Fruit fly (Drosophila melanogaster) whole organism, embryonic: ENCODE data around the gene CG32075.

ENCODE experiments used
- Asciz ChIP-seq: fragments of 200-800 bp; sonication (Bioruptor generic); optimal IDR thresholded peaks from 2 replicates; lab custom pipeline; 2017; ENCODE audit warnings: missing biosample characterization, mild to moderate bottlenecking, missing genetic modification characterization, missing genetic modification reagents
- Awh ChIP-seq: fragments of 200-800 bp; sonication (Bioruptor generic); IDR thresholded peaks from 2 replicates; pipeline ENCODE4, ENCODE4 v1.3.6; 2022; ENCODE audit warnings: missing biosample characterization, missing genetic modification characterization
- B-H2 ChIP-seq: fragments of 200-800 bp; sonication (Bioruptor generic); optimal IDR thresholded peaks from 2 replicates; lab custom pipeline; 2018; ENCODE audit warnings: missing biosample characterization, mild to moderate bottlenecking, missing genetic modification characterization
- CG10366 ChIP-seq: fragments of 200-800 bp; sonication (Bioruptor generic); IDR thresholded peaks from 2 replicates; pipeline ENCODE4 v1.3.6; 2022; ENCODE audit warnings: missing biosample characterization, missing genetic modification characterization
- CG10979 ChIP-seq: fragments of 200-800 bp; sonication (Bioruptor generic); optimal IDR thresholded peaks from 2 replicates; lab custom pipeline; 2018; ENCODE audit warnings: missing biosample characterization, mild to moderate bottlenecking, missing genetic modification characterization, moderate library complexity
- CG11247 ChIP-seq: fragments of 200-800 bp; sonication (Bioruptor generic); IDR thresholded peaks from 2 replicates; pipeline ENCODE4 v1.3.6; 2022; ENCODE audit warnings: missing biosample characterization, missing genetic modification characterization
- CG12391 ChIP-seq: fragments of 200-800 bp; sonication (Bioruptor generic); optimal IDR thresholded peaks from 3 replicates; lab custom pipeline; 2018; ENCODE audit warnings: missing biosample characterization, mild to moderate bottlenecking, missing genetic modification characterization, moderate library complexity
- CG13287 ChIP-seq: fragments of 200-800 bp; sonication (Bioruptor generic); IDR thresholded peaks from 2 replicates; pipeline ENCODE4 v1.3.6; 2022; ENCODE audit warnings: missing biosample characterization, missing genetic modification characterization; ENCODE audit not compliant: partially characterized antibody
- CG1602 ChIP-seq: fragments of 200-800 bp; sonication (Bioruptor generic); optimal IDR thresholded peaks from 3 replicates; lab custom pipeline; 2016; ENCODE audit warnings: missing biosample characterization, missing genetic modification characterization
- CG17829 ChIP-seq: fragments of 200-800 bp; optimal IDR thresholded peaks from 2 replicates; lab custom pipeline; 2019; ENCODE audit warnings: missing biosample characterization, mild to moderate bottlenecking, missing genetic modification characterization, moderate library complexity
- CG2712 ChIP-seq: fragments of 200-800 bp; optimal IDR thresholded peaks from 3 replicates; lab custom pipeline; 2019; ENCODE audit warnings: missing biosample characterization, mild to moderate bottlenecking, missing genetic modification characterization, moderate library complexity
- CG30020 ChIP-seq: fragments of 200-800 bp; optimal IDR thresholded peaks from 2 replicates; lab custom pipeline; 2019; ENCODE audit warnings: missing biosample characterization, mild to moderate bottlenecking, missing genetic modification characterization, moderate library complexity
- CG31224 ChIP-seq: fragments of 200-800 bp; sonication (Bioruptor generic); IDR thresholded peaks from 2 replicates; pipeline ENCODE4 v1.3.6; 2022; ENCODE audit warnings: missing biosample characterization, missing genetic modification characterization
- CG3163 ChIP-seq: fragments of 200-800 bp; sonication (Bioruptor generic); optimal IDR thresholded peaks from 3 replicates; lab custom pipeline; 2016; ENCODE audit warnings: missing biosample characterization, missing genetic modification characterization
- CG32532 ChIP-seq: fragments of 200-800 bp; sonication (Bioruptor generic); IDR thresholded peaks from 2 replicates; pipeline ENCODE4 v1.3.6; 2022; ENCODE audit warnings: missing biosample characterization, missing genetic modification characterization
- CG32772 ChIP-seq: fragments of 200-800 bp; sonication (Bioruptor generic); IDR thresholded peaks from 2 replicates; pipeline ENCODE4 v1.3.6; 2022; ENCODE audit warnings: missing biosample characterization, missing genetic modification characterization
- CG34224 ChIP-seq: fragments of 200-800 bp; sonication (Bioruptor generic); IDR thresholded peaks from 3 replicates; pipeline ENCODE4 v1.3.6; 2022; ENCODE audit warnings: missing biosample characterization, missing genetic modification characterization; ENCODE audit not compliant: partially characterized antibody
- CG4328 ChIP-seq: fragments of 200-800 bp; sonication (Bioruptor generic); optimal IDR thresholded peaks from 3 replicates; lab custom pipeline; 2017; ENCODE audit warnings: missing biosample characterization, missing genetic modification reagents, missing genetic modification characterization
- CG4617 ChIP-seq: fragments of 200-800 bp; sonication (Bioruptor generic); optimal IDR thresholded peaks from 3 replicates; lab custom pipeline; 2016; ENCODE audit warnings: missing biosample characterization, missing genetic modification characterization, borderline replicate concordance
- CG6689 ChIP-seq: fragments of 200-800 bp; sonication (Bioruptor generic); IDR thresholded peaks from 2 replicates; pipeline ENCODE4 v1.3.6; 2022; ENCODE audit warnings: missing biosample characterization, missing genetic modification characterization
- CG7928 ChIP-seq: fragments of 200-800 bp; sonication (Bioruptor generic); optimal IDR thresholded peaks from 2 replicates; lab custom pipeline; 2017; ENCODE audit warnings: missing biosample characterization, mild to moderate bottlenecking, missing genetic modification characterization
- D19B ChIP-seq: fragments of 200-800 bp; sonication (Bioruptor generic); optimal IDR thresholded peaks from 2 replicates; lab custom pipeline; 2017; ENCODE audit warnings: missing biosample characterization, mild to moderate bottlenecking, missing genetic modification characterization
- Dbx ChIP-seq: fragments of 200-800 bp; sonication (Bioruptor generic); IDR thresholded peaks from 3 replicates; pipeline ENCODE4 v1.3.6; 2022; ENCODE audit warnings: missing biosample characterization, missing genetic modification characterization
- Hr3 ChIP-seq: fragments of 200-800 bp; sonication (Bioruptor generic); optimal IDR thresholded peaks from 3 replicates; lab custom pipeline; 2016; ENCODE audit warnings: missing biosample characterization, missing genetic modification characterization
- Max ChIP-seq: fragments of 200-800 bp; sonication (Bioruptor generic); optimal IDR thresholded peaks from 2 replicates; lab custom pipeline; 2016; ENCODE audit warnings: missing biosample characterization, mild to moderate bottlenecking, missing genetic modification characterization
- Neu2 ChIP-seq: fragments of 200-800 bp; sonication (Bioruptor generic); optimal IDR thresholded peaks from 3 replicates; lab custom pipeline; 2016; ENCODE audit warnings: missing biosample characterization, missing genetic modification characterization, borderline replicate concordance
- Oaz ChIP-seq: fragments of 200-800 bp; sonication (Bioruptor generic); IDR thresholded peaks from 2 replicates; pipeline ENCODE4 v1.3.6; 2022; ENCODE audit warnings: missing biosample characterization, missing genetic modification characterization
- Rfx ChIP-seq: fragments of 200-800 bp; sonication (Bioruptor generic); IDR thresholded peaks from 2 replicates; pipeline ENCODE4 v1.3.6; 2022; ENCODE audit warnings: missing biosample characterization, missing genetic modification characterization
- Sin3A ChIP-seq: fragments of >200 bp; optimal IDR thresholded peaks from 2 replicates; lab custom pipeline; 2018
- Xrp1 ChIP-seq: fragments of 200-800 bp; sonication (Bioruptor generic); IDR thresholded peaks from 2 replicates; pipeline ENCODE4 v1.3.6; 2022; ENCODE audit warnings: missing biosample characterization, missing genetic modification characterization
- al ChIP-seq: fragments of 200-800 bp; sonication (Bioruptor generic); IDR thresholded peaks from 2 replicates; pipeline ENCODE4 v1.3.6; 2022; ENCODE audit warnings: missing biosample characterization, missing genetic modification characterization
- bsh ChIP-seq, 2 experiments: fragments of 200-800 bp; sonication (Bioruptor generic); optimal IDR thresholded peaks; 2 replicates each; lab custom pipeline; 2017 to 2018; ENCODE audit warnings: mild to moderate bottlenecking in 2 of 2, missing biosample characterization in 2 of 2, missing genetic modification characterization in 2 of 2, moderate library complexity in 1 of 2
- cato ChIP-seq: fragments of 200-800 bp; sonication (Bioruptor generic); optimal IDR thresholded peaks from 2 replicates; lab custom pipeline; 2016; ENCODE audit warnings: missing biosample characterization, missing genetic modification characterization, borderline replicate concordance
- croc ChIP-seq: fragments of 200-800 bp; sonication (Bioruptor generic); conservative IDR thresholded peaks from 3 replicates; pipeline ENCODE4 v1.3.6; 2022; ENCODE audit warnings: missing biosample characterization, missing genetic modification characterization
- cwo ChIP-seq: fragments of 200-800 bp; sonication (Bioruptor generic); optimal IDR thresholded peaks from 3 replicates; lab custom pipeline; 2017; ENCODE audit warnings: missing biosample characterization, missing genetic modification characterization, mild to moderate bottlenecking, moderate library complexity, missing genetic modification reagents
- dpn ChIP-seq, 2 experiments: fragments of 200-800 bp; sonication (Bioruptor generic); optimal IDR thresholded peaks; 3 replicates each; lab custom pipeline; 2016; ENCODE audit warnings: missing biosample characterization in 2 of 2, missing genetic modification characterization in 2 of 2
- esg ChIP-seq: fragments of 200-800 bp; sonication (Bioruptor generic); conservative IDR thresholded peaks from 2 replicates; pipeline ENCODE4 v1.3.6; 2022; ENCODE audit warnings: missing biosample characterization, missing genetic modification characterization
- ind ChIP-seq: fragments of 200-800 bp; sonication (Bioruptor generic); optimal IDR thresholded peaks from 3 replicates; lab custom pipeline; 2016; ENCODE audit warnings: missing biosample characterization, missing genetic modification characterization
- kni ChIP-seq: fragments of 200-800 bp; sonication (Bioruptor generic); optimal IDR thresholded peaks from 3 replicates; lab custom pipeline; 2017; ENCODE audit warnings: mild to moderate bottlenecking, missing biosample characterization, missing genetic modification reagents, missing genetic modification characterization
- lilli ChIP-seq: fragments of 200-800 bp; sonication (Bioruptor generic); optimal IDR thresholded peaks from 3 replicates; lab custom pipeline; 2016; ENCODE audit warnings: missing biosample characterization, missing genetic modification characterization
- rib ChIP-seq: fragments of 200-800 bp; sonication (Bioruptor generic); IDR thresholded peaks from 2 replicates; pipeline ENCODE4 v1.3.6; 2022; ENCODE audit warnings: missing biosample characterization, missing genetic modification characterization
- row ChIP-seq: fragments of 200-800 bp; sonication (Bioruptor generic); IDR thresholded peaks from 3 replicates; pipeline ENCODE4 v1.3.6; 2022; ENCODE audit warnings: missing biosample characterization, missing genetic modification characterization
- sc ChIP-seq, 3 experiments: fragments of >200 bp in 2 of 3; fragments of 200-800 bp in 1 of 3; sonication (Bioruptor generic) in 1 of 3; optimal IDR thresholded peaks; 2 replicates in 2 of 3; 3 replicates in 1 of 3; lab custom pipeline; 2017; ENCODE audit warnings: mild to moderate bottlenecking in 1 of 3, missing biosample characterization in 1 of 3, missing genetic modification characterization in 1 of 3, missing genetic modification reagents in 1 of 3
- sima ChIP-seq: fragments of 200-800 bp; sonication (Bioruptor generic); optimal IDR thresholded peaks from 2 replicates; lab custom pipeline; 2016; ENCODE audit warnings: missing biosample characterization, missing genetic modification characterization
- ssp ChIP-seq: fragments of 200-800 bp; sonication (Bioruptor generic); IDR thresholded peaks from 2 replicates; pipeline ENCODE4 v1.3.6; 2022; ENCODE audit warnings: missing biosample characterization, missing genetic modification characterization
- tin ChIP-seq: fragments of 200-800 bp; sonication (Bioruptor generic); optimal IDR thresholded peaks from 3 replicates; lab custom pipeline; 2016; ENCODE audit warnings: missing biosample characterization, missing genetic modification characterization
- wek ChIP-seq: fragments of 200-800 bp; sonication (Bioruptor generic); optimal IDR thresholded peaks from 3 replicates; lab custom pipeline; 2018; ENCODE audit warnings: missing biosample characterization, mild to moderate bottlenecking, missing genetic modification characterization, moderate library complexity
- yki ChIP-seq: fragments of >200 bp; optimal IDR thresholded peaks from 3 replicates; lab custom pipeline; 2018

CG32075 gene

dm6 chr3L:11074043-11074853 lies 9.5 kb upstream of the CG32075 start, which contains the start of the genes Pfdn2 and Noc1 (continued):
- TF ChIP-seq ssp (GFP tag; lab: Robert Waterston, UW) (peak; percentile 32; the same call in 1 of the 2 replicates), Xrp1 (peak; percentile 48; the same call in 1 of the 2 replicates), CG12391 (tag; lab: Kevin White, UChicago) (peak; percentile 89), CG11247 (no peak), CG2712 (tag; lab: Kevin White, UChicago) (peak; percentile 78), CG4617 (GFP tag; lab: Kevin White, UChicago) (peak; percentile 59), CG6689 (GFP tag; lab: Robert Waterston, UW) (peak; percentile 36; the same call in 1 of the 2 replicates), CG3163 (GFP tag; lab: Kevin White, UChicago) (no peak), row (GFP tag; lab: Robert Waterston, UW) (peak; percentile 87), Awh (GFP tag; lab: Robert Waterston, UW) (0 out of 2 replicates have a peak, but pooled peaks have one; percentile 15), Hr3 (GFP tag; lab: Kevin White, UChicago) (peak; percentile 83), Max (GFP tag; lab: Kevin White, UChicago) (peak; percentile 54), CG32772 (GFP tag; lab: Robert Waterston, UW) (peak; percentile 55), CG10366 (GFP tag; lab: Robert Waterston, UW) (peak; percentile 50; the same call in 1 of the 2 replicates), Asciz (GFP tag; lab: Kevin White, UChicago) (no peak), croc (no peak; the same call in 2 of the 3 replicates), CG31224 (GFP tag; lab: Robert Waterston, UW) (peak; percentile 32; the same call in 1 of the 2 replicates), esg (GFP tag; lab: Robert Waterston, UW) (peak; percentile 44; the same call in 1 of the 2 replicates), al (GFP tag; lab: Robert Waterston, UW) (peak; percentile 60; the same call in 1 of the 2 replicates), wek (GFP tag; lab: Kevin White, UChicago) (no peak), Sin3A (lab: Kevin White, UChicago) (peak; percentile 5), CG10979 (tag; lab: Kevin White, UChicago) (peak; percentile 33), Rfx (peak; percentile 70), ind (GFP tag; lab: Kevin White, UChicago) (peak; percentile 62), dpn (GFP tag; optimal IDR thresholded peaks at IDR 0.05; lab: Kevin White, UChicago) (peak in 1 of 2 experiments; percentile 67), CG32532 (GFP tag; lab: Robert Waterston, UW) (peak; percentile 70), Oaz (no peak), Dbx (GFP tag; lab: Robert Waterston, UW) (0 out of 3 replicates have a peak, but pooled peaks have one; percentile 31), CG4328 (GFP tag; lab: Kevin White, UChicago) (no peak), kni (GFP tag; lab: Kevin White, UChicago) (no peak), cwo (GFP tag; lab: Kevin White, UChicago) (peak; percentile 82), sima (GFP tag; lab: Kevin White, UChicago) (no peak), CG30020 (tag; lab: Kevin White, UChicago) (peak; percentile 54), CG7928 (GFP tag; lab: Kevin White, UChicago) (no peak), Neu2 (GFP tag; lab: Kevin White, UChicago) (no peak), rib (GFP tag; lab: Robert Waterston, UW) (no peak), sc (optimal IDR thresholded peaks at IDR 0.05; lab: Kevin White, UChicago) (no peak), sc (GFP tag; optimal IDR thresholded peaks at IDR 0.05; lab: Kevin White, UChicago) (no peak), CG1602 (GFP tag; lab: Kevin White, UChicago) (peak; percentile 55), CG13287 (no peak), yki (lab: Kevin White, UChicago) (no peak), D19B (GFP tag; lab: Kevin White, UChicago) (peak; percentile 36), CG17829 (tag; lab: Kevin White, UChicago) (peak; percentile 55), cato (no peak), lilli (peak; percentile 45), CG34224 (no peak), tin (GFP tag; lab: Kevin White, UChicago) (peak; percentile 23), bsh (GFP tag; optimal IDR thresholded peaks at IDR 0.05; lab: Kevin White, UChicago) (peak in 1 of 2 experiments; percentile 62), B-H2 (GFP tag; lab: Kevin White, UChicago) (peak; percentile 29)
